Fruit fly (Drosophila melanogaster) whole organism, embryonic: ENCODE data around the gene CG4382.

Experiments used
- BtbVII ChIP-seq: fragments of 200-800 bp; sonication (Bioruptor generic); optimal IDR thresholded peaks from 3 replicates; lab custom pipeline; 2017; ENCODE audit warnings: missing biosample characterization, mild to moderate bottlenecking, missing genetic modification characterization
- CG10565 ChIP-seq: fragments of 200-800 bp; sonication (Bioruptor generic); optimal IDR thresholded peaks from 3 replicates; lab custom pipeline; 2016; ENCODE audit warnings: missing biosample characterization, mild to moderate bottlenecking, missing genetic modification characterization
- CG10979 ChIP-seq: fragments of 200-800 bp; sonication (Bioruptor generic); optimal IDR thresholded peaks from 2 replicates; lab custom pipeline; 2018; ENCODE audit warnings: missing biosample characterization, mild to moderate bottlenecking, missing genetic modification characterization, moderate library complexity
- CG13424 ChIP-seq: fragments of 200-800 bp; sonication (Bioruptor generic); optimal IDR thresholded peaks from 2 replicates; lab custom pipeline; 2019; ENCODE audit warnings: missing biosample characterization, mild to moderate bottlenecking, missing genetic modification characterization, moderate library complexity
- CG13894 ChIP-seq: fragments of 200-800 bp; sonication (Bioruptor generic); optimal IDR thresholded peaks from 3 replicates; lab custom pipeline; 2018; ENCODE audit warnings: missing biosample characterization, mild to moderate bottlenecking, missing genetic modification characterization, moderate library complexity
- CG1529 ChIP-seq: fragments of 200-800 bp; sonication (Bioruptor generic); optimal IDR thresholded peaks from 3 replicates; lab custom pipeline; 2018; ENCODE audit warnings: missing biosample characterization, missing genetic modification characterization
- CG1602 ChIP-seq: fragments of 200-800 bp; sonication (Bioruptor generic); optimal IDR thresholded peaks from 3 replicates; lab custom pipeline; 2016; ENCODE audit warnings: missing biosample characterization, missing genetic modification characterization
- CG2116 ChIP-seq: fragments of 200-800 bp; sonication (Bioruptor generic); optimal IDR thresholded peaks from 3 replicates; lab custom pipeline; 2018; ENCODE audit warnings: missing biosample characterization, mild to moderate bottlenecking, missing genetic modification characterization
- CG2120 ChIP-seq: fragments of 200-800 bp; sonication (Bioruptor generic); optimal IDR thresholded peaks from 3 replicates; lab custom pipeline; 2016; ENCODE audit warnings: missing biosample characterization, missing genetic modification characterization
- CG2129 ChIP-seq: fragments of 200-800 bp; sonication (Bioruptor generic); IDR thresholded peaks from 2 replicates; pipeline ENCODE4 v1.3.6; 2022; ENCODE audit warnings: missing biosample characterization, missing genetic modification characterization; ENCODE audit not compliant: partially characterized antibody
- CG2875 ChIP-seq: fragments of 200-800 bp; sonication (Bioruptor generic); optimal IDR thresholded peaks from 2 replicates; lab custom pipeline; 2017; ENCODE audit warnings: missing biosample characterization, mild to moderate bottlenecking, missing genetic modification characterization, missing genetic modification reagents
- CG2889 ChIP-seq: fragments of 200-800 bp; sonication (Bioruptor generic); IDR thresholded peaks from 3 replicates; pipeline ENCODE4 v1.3.6; 2022; ENCODE audit warnings: missing biosample characterization, missing genetic modification characterization
- CG32772 ChIP-seq: fragments of 200-800 bp; sonication (Bioruptor generic); IDR thresholded peaks from 2 replicates; pipeline ENCODE4 v1.3.6; 2022; ENCODE audit warnings: missing biosample characterization, missing genetic modification characterization
- CG34376 ChIP-seq: fragments of 200-800 bp; sonication (Bioruptor generic); optimal IDR thresholded peaks from 2 replicates; lab custom pipeline; 2018; ENCODE audit warnings: missing biosample characterization, mild to moderate bottlenecking, missing genetic modification characterization
- CG34422 ChIP-seq: fragments of 200-800 bp; sonication (Bioruptor generic); IDR thresholded peaks from 3 replicates; pipeline ENCODE4 v1.3.6; 2022; ENCODE audit warnings: missing biosample characterization, missing genetic modification characterization
- CG3995 ChIP-seq: fragments of 200-800 bp; sonication (Bioruptor generic); optimal IDR thresholded peaks from 3 replicates; lab custom pipeline; 2016; ENCODE audit warnings: missing biosample characterization, missing genetic modification characterization
- CG42726 ChIP-seq: fragments of 200-800 bp; sonication (Bioruptor generic); IDR thresholded peaks from 2 replicates; pipeline ENCODE4 v1.3.6; 2022; ENCODE audit warnings: missing biosample characterization, missing genetic modification characterization; ENCODE audit not compliant: partially characterized antibody
- CG5953 ChIP-seq: fragments of 200-800 bp; sonication (Bioruptor generic); IDR thresholded peaks from 2 replicates; pipeline ENCODE4 v1.3.6; 2022; ENCODE audit warnings: missing biosample characterization, missing genetic modification characterization
- CG6272 ChIP-seq: fragments of 200-800 bp; sonication (Bioruptor generic); IDR thresholded peaks from 2 replicates; pipeline ENCODE4 v1.3.6; 2022; ENCODE audit warnings: missing biosample characterization, missing genetic modification characterization
- CG6654 ChIP-seq: fragments of 200-800 bp; sonication (Bioruptor generic); optimal IDR thresholded peaks from 2 replicates; lab custom pipeline; 2017; ENCODE audit warnings: missing biosample characterization, mild to moderate bottlenecking, missing genetic modification characterization
- CG6683 ChIP-seq: fragments of 200-800 bp; sonication (Bioruptor generic); optimal IDR thresholded peaks from 2 replicates; lab custom pipeline; 2017; ENCODE audit warnings: missing biosample characterization, mild to moderate bottlenecking, missing genetic modification characterization, missing genetic modification reagents
- CG6854 ChIP-seq: fragments of 200-800 bp; sonication (Bioruptor generic); optimal IDR thresholded peaks from 3 replicates; lab custom pipeline; 2017; ENCODE audit warnings: missing biosample characterization, mild to moderate bottlenecking, missing genetic modification characterization
- CG8281 ChIP-seq: fragments of 200-800 bp; sonication (Bioruptor generic); optimal IDR thresholded peaks from 2 replicates; lab custom pipeline; 2018; ENCODE audit warnings: missing biosample characterization, mild to moderate bottlenecking, missing genetic modification characterization, moderate library complexity
- CG8765 ChIP-seq: fragments of 200-800 bp; sonication (Bioruptor generic); IDR thresholded peaks from 2 replicates; pipeline ENCODE4 v1.3.6; 2022; ENCODE audit warnings: missing biosample characterization, missing genetic modification characterization
- CG9797 ChIP-seq: fragments of 200-800 bp; sonication (Bioruptor generic); optimal IDR thresholded peaks from 3 replicates; lab custom pipeline; 2018; ENCODE audit warnings: missing biosample characterization, mild to moderate bottlenecking, missing genetic modification characterization
- CTCF ChIP-seq: fragments of 200-800 bp; sonication (Bioruptor generic); optimal IDR thresholded peaks from 2 replicates; lab custom pipeline; 2017; ENCODE audit warnings: missing biosample characterization, mild to moderate bottlenecking, missing genetic modification characterization, moderate library complexity
- Dp ChIP-seq: fragments of 200-800 bp; sonication (Bioruptor generic); optimal IDR thresholded peaks from 2 replicates; lab custom pipeline; 2018; ENCODE audit warnings: missing biosample characterization, mild to moderate bottlenecking, missing genetic modification characterization, moderate library complexity
- Elba2 ChIP-seq: fragments of 200-800 bp; sonication (Bioruptor generic); optimal IDR thresholded peaks from 3 replicates; lab custom pipeline; 2016; ENCODE audit warnings: missing biosample characterization, missing genetic modification characterization
- Fer3 ChIP-seq: fragments of 200-800 bp; sonication (Bioruptor generic); optimal IDR thresholded peaks from 2 replicates; lab custom pipeline; 2018; ENCODE audit warnings: missing biosample characterization, mild to moderate bottlenecking, missing genetic modification characterization, moderate library complexity
- Meics ChIP-seq: fragments of 200-800 bp; sonication (Bioruptor generic); optimal IDR thresholded peaks from 2 replicates; lab custom pipeline; 2017; ENCODE audit warnings: missing biosample characterization, mild to moderate bottlenecking, missing genetic modification characterization
- NFAT ChIP-seq: fragments of 200-800 bp; sonication (Bioruptor generic); IDR thresholded peaks from 2 replicates; pipeline ENCODE4 v1.3.6; 2022; ENCODE audit warnings: missing biosample characterization, missing genetic modification characterization
- NfI ChIP-seq: fragments of 200-800 bp; sonication (Bioruptor generic); optimal IDR thresholded peaks from 3 replicates; lab custom pipeline; 2018; ENCODE audit warnings: missing biosample characterization, mild to moderate bottlenecking, missing genetic modification characterization, moderate library complexity
- Rfx ChIP-seq: fragments of 200-800 bp; sonication (Bioruptor generic); IDR thresholded peaks from 2 replicates; pipeline ENCODE4 v1.3.6; 2022; ENCODE audit warnings: missing biosample characterization, missing genetic modification characterization
- TFAM ChIP-seq: fragments of 200-800 bp; sonication (Bioruptor generic); optimal IDR thresholded peaks from 2 replicates; lab custom pipeline; 2017; ENCODE audit warnings: missing biosample characterization, missing genetic modification characterization, inconsistent platforms
- Trl ChIP-seq, 3 experiments: fragments of >200 bp in 2 of 3; fragments of 200-800 bp in 1 of 3; sonication (Bioruptor generic) in 1 of 3; optimal IDR thresholded peaks; 2 replicates in 1 of 3; 3 replicates in 2 of 3; lab custom pipeline; 2016 to 2017; ENCODE audit warnings: missing biosample characterization in 1 of 3, missing genetic modification characterization in 1 of 3
- Usf ChIP-seq: fragments of 200-800 bp; sonication (Bioruptor generic); optimal IDR thresholded peaks from 2 replicates; lab custom pipeline; 2017; ENCODE audit warnings: missing genotype, missing biosample characterization, missing genetic modification characterization
- ci ChIP-seq: fragments of 200-800 bp; sonication (Bioruptor generic); IDR thresholded peaks from 3 replicates; pipeline ENCODE4 v1.3.6; 2022; ENCODE audit warnings: missing biosample characterization, missing genetic modification characterization
- dmrt99B ChIP-seq: fragments of 200-800 bp; sonication (Bioruptor generic); optimal IDR thresholded peaks from 2 replicates; lab custom pipeline; 2018; ENCODE audit warnings: missing biosample characterization, mild to moderate bottlenecking, missing genetic modification characterization, moderate library complexity
- emc ChIP-seq: fragments of 200-800 bp; sonication (Bioruptor generic); optimal IDR thresholded peaks from 2 replicates; lab custom pipeline; 2016; ENCODE audit warnings: missing biosample characterization, missing genetic modification characterization
- fd64A ChIP-seq: fragments of 200-800 bp; sonication (Bioruptor generic); optimal IDR thresholded peaks from 3 replicates; lab custom pipeline; 2018; ENCODE audit warnings: missing biosample characterization, mild to moderate bottlenecking, missing genetic modification characterization
- fru ChIP-seq: fragments of >200 bp; optimal IDR thresholded peaks from 2 replicates; lab custom pipeline; 2017
- gsb-n ChIP-seq: fragments of 200-800 bp; sonication (Bioruptor generic); optimal IDR thresholded peaks from 3 replicates; lab custom pipeline; 2018; ENCODE audit warnings: missing biosample characterization, mild to moderate bottlenecking, missing genetic modification characterization
- kah ChIP-seq: fragments of 200-800 bp; sonication (Bioruptor generic); optimal IDR thresholded peaks from 2 replicates; lab custom pipeline; 2018; ENCODE audit warnings: missing biosample characterization, mild to moderate bottlenecking, missing genetic modification characterization
- mld ChIP-seq: fragments of 200-800 bp; sonication (Bioruptor generic); IDR thresholded peaks from 3 replicates; pipeline ENCODE4 v1.3.6; 2022; ENCODE audit warnings: missing biosample characterization, missing genetic modification characterization; ENCODE audit not compliant: partially characterized antibody
- shn ChIP-seq: fragments of 200-800 bp; sonication (Bioruptor generic); optimal IDR thresholded peaks from 3 replicates; lab custom pipeline; 2016; ENCODE audit warnings: missing biosample characterization, missing genetic modification characterization
- sim ChIP-seq: fragments of 200-800 bp; sonication (Bioruptor generic); IDR thresholded peaks from 2 replicates; pipeline ENCODE4 v1.3.6; 2022; ENCODE audit warnings: missing biosample characterization, missing genetic modification characterization
- sima ChIP-seq: fragments of 200-800 bp; sonication (Bioruptor generic); optimal IDR thresholded peaks from 2 replicates; lab custom pipeline; 2016; ENCODE audit warnings: missing biosample characterization, missing genetic modification characterization
- slp2 ChIP-seq: fragments of 200-800 bp; sonication (Bioruptor generic); optimal IDR thresholded peaks from 2 replicates; lab custom pipeline; 2016; ENCODE audit warnings: missing biosample characterization, missing genetic modification characterization
- sug ChIP-seq: fragments of 200-800 bp; optimal IDR thresholded peaks from 2 replicates; lab custom pipeline; 2019; ENCODE audit warnings: missing biosample characterization, mild to moderate bottlenecking, missing genetic modification characterization, moderate library complexity
- vnd ChIP-seq: fragments of 200-800 bp; sonication (Bioruptor generic); IDR thresholded peaks from 3 replicates; pipeline ENCODE4 v1.3.6; 2022; ENCODE audit warnings: missing biosample characterization, missing genetic modification characterization; ENCODE audit not compliant: partially characterized antibody

CG4382 gene

dm6 chr2L:9568360-9569088, 32.1 kb downstream of the CG4382 start, which contains the start of gene brwl (continued):
- TF ChIP-seq vnd (no peak), CTCF (GFP tag; lab: Kevin White, UChicago) (peak; percentile 75), CG2889 (GFP tag; lab: Robert Waterston, UW) (peak; percentile 97), slp2 (peak; percentile 98), TFAM (GFP tag; lab: Kevin White, UChicago) (peak; percentile 93), CG6683 (GFP tag; lab: Kevin White, UChicago) (peak; percentile 98), emc (GFP tag; lab: Kevin White, UChicago) (peak; percentile 94), CG1602 (GFP tag; lab: Kevin White, UChicago) (peak; percentile 99), Fer3 (tag; lab: Kevin White, UChicago) (peak; percentile 98), gsb-n (tag; lab: Kevin White, UChicago) (peak; percentile 99), CG6854 (GFP tag; lab: Kevin White, UChicago) (peak; percentile 99), Rfx (GFP tag; lab: Robert Waterston, UW) (peak; percentile 99), CG5953 (GFP tag; lab: Robert Waterston, UW) (peak; percentile 95), CG6654 (peak; percentile 91), CG13894 (tag; lab: Kevin White, UChicago) (peak; percentile 97), CG8281 (tag; lab: Kevin White, UChicago) (peak; percentile 94), CG10565 (GFP tag; lab: Kevin White, UChicago) (peak; percentile 93), Dp (peak; percentile 19), NFAT (GFP tag; lab: Robert Waterston, UW) (peak; percentile 95), kah (GFP tag; lab: Kevin White, UChicago) (peak; percentile 95), dmrt99B (tag; lab: Kevin White, UChicago) (peak; percentile 99), CG8765 (GFP tag; lab: Robert Waterston, UW) (peak; percentile 92), Trl (optimal IDR thresholded peaks at IDR 0.05; lab: Kevin White, UChicago) (peak; percentile 64 to 84), Trl (GFP tag; optimal IDR thresholded peaks at IDR 0.05; lab: Kevin White, UChicago) (peak; percentile 98), sim (GFP tag; lab: Robert Waterston, UW) (peak; percentile 98), sima (GFP tag; lab: Kevin White, UChicago) (peak; percentile 95), CG2116 (peak; percentile 90), CG9797 (peak; percentile 69), NfI (GFP tag; lab: Kevin White, UChicago) (peak; percentile 98), fd64A (GFP tag; lab: Kevin White, UChicago) (peak; percentile 95), CG34376 (GFP tag; lab: Kevin White, UChicago) (peak; percentile 98), Usf (GFP tag; lab: Kevin White, UChicago) (peak; percentile 97), CG6272 (GFP tag; lab: Robert Waterston, UW) (peak; percentile 98), CG42726 (GFP tag; lab: Robert Waterston, UW) (no peak), mld (GFP tag; lab: Robert Waterston, UW) (no peak), CG2875 (GFP tag; lab: Kevin White, UChicago) (peak; percentile 99), CG3995 (GFP tag; lab: Kevin White, UChicago) (peak; percentile 83), CG34422 (GFP tag; lab: Robert Waterston, UW) (peak; percentile 99), CG13424 (peak; percentile 99), ci (GFP tag; lab: Robert Waterston, UW) (peak; percentile 98), BtbVII (GFP tag; lab: Kevin White, UChicago) (peak; percentile 98), CG2120 (GFP tag; lab: Kevin White, UChicago) (peak; percentile 99), Elba2 (peak; percentile 93), CG32772 (GFP tag; lab: Robert Waterston, UW) (peak; percentile 98), Meics (GFP tag; lab: Kevin White, UChicago) (peak; percentile 99), sug (tag; lab: Kevin White, UChicago) (peak; percentile 97), fru (lab: Kevin White, UChicago) (no peak), CG1529 (GFP tag; lab: Kevin White, UChicago) (peak; percentile 98), CG2129 (GFP tag; lab: Robert Waterston, UW) (no peak), shn (GFP tag; lab: Kevin White, UChicago) (peak; percentile 96), CG10979 (tag; lab: Kevin White, UChicago) (peak; percentile 99)
